Worm (Caenorhabditis elegans): ENCODE data around the gene C09E10.3.

ce11 chrX:992650-993403, 1.7 kb upstream of the C09E10.3 start:
- no peak for TF ChIP-seq nfya-1 (tag; optimal IDR thresholded peaks at IDR 0.05; ENCODE audit: borderline replicate concordance, insufficient read depth)
- TF ChIP-seq ceh-40 (GFP tag; IDR thresholded peaks at IDR 0.05): no peak
- no peak for TF ChIP-seq snpc-1.3 (tag; optimal IDR thresholded peaks at IDR 0.05; ENCODE audit: insufficient read depth)
- no peak for TF ChIP-seq snpc-4 (GFP tag; optimal IDR thresholded peaks at IDR 0.05)
- TF ChIP-seq snpc-4 (tag; optimal IDR thresholded peaks at IDR 0.05): peak in 2 of 4 experiments; percentile 37 to 41
- TF ChIP-seq dox-1 (GFP tag; IDR thresholded peaks at IDR 0.05): no peak
- TF ChIP-seq B0261.1 (tag; optimal IDR thresholded peaks at IDR 0.05): no peak

Data from whole organism, young adult.